Worm (Caenorhabditis elegans): ENCODE results near the gene dsl-7.

- TF ChIP-seq unc-62 (GFP tag; optimal IDR thresholded peaks at IDR 0.05) (no peak), nhr-67 (tag; optimal IDR thresholded peaks at IDR 0.05) (no peak), nhr-28 (tag; optimal IDR thresholded peaks at IDR 0.05) (no peak), pqm-1 (tag; optimal IDR thresholded peaks at IDR 0.05) (no peak), elt-3 (tag; optimal IDR thresholded peaks at IDR 0.05) (no peak), ceh-28 (tag; optimal IDR thresholded peaks at IDR 0.05) (no peak), pha-4 (tag; optimal IDR thresholded peaks at IDR 0.05) (no peak), nhr-25 (tag; optimal IDR thresholded peaks at IDR 0.05) (no peak), ztf-4 (tag; optimal IDR thresholded peaks at IDR 0.05) (no peak), ceh-16 (tag; optimal IDR thresholded peaks at IDR 0.05) (no peak), ama-1 (optimal IDR thresholded peaks at IDR 0.05) (no peak)
Measured at ce11 chrV:12954261-12954660, 38.7 kb upstream of the dsl-7 start.
